Fruit fly (Drosophila melanogaster) whole organism, embryonic: ENCODE results near the gene mib2.
A peak's percentile ranks its signal among the peaks of the same experiment; 100 is the strongest.

ENCODE experiments used
- CG10543 ChIP-seq: fragments of 200-800 bp; sonication (Bioruptor generic); optimal IDR thresholded peaks from 3 replicates; lab custom pipeline; 2017; ENCODE audit warnings: missing biosample characterization, mild to moderate bottlenecking, missing genetic modification characterization, moderate library complexity
- CG10979 ChIP-seq: fragments of 200-800 bp; sonication (Bioruptor generic); optimal IDR thresholded peaks from 2 replicates; lab custom pipeline; 2018; ENCODE audit warnings: missing biosample characterization, mild to moderate bottlenecking, missing genetic modification characterization, moderate library complexity
- CG12155 ChIP-seq: fragments of 200-800 bp; sonication (Bioruptor generic); optimal IDR thresholded peaks from 3 replicates; lab custom pipeline; 2016; ENCODE audit warnings: missing biosample characterization, missing genetic modification characterization
- CG13424 ChIP-seq: fragments of 200-800 bp; sonication (Bioruptor generic); optimal IDR thresholded peaks from 2 replicates; lab custom pipeline; 2019; ENCODE audit warnings: missing biosample characterization, mild to moderate bottlenecking, missing genetic modification characterization, moderate library complexity
- CG13775 ChIP-seq: fragments of 200-800 bp; sonication (Bioruptor generic); optimal IDR thresholded peaks from 3 replicates; lab custom pipeline; 2017; ENCODE audit warnings: missing biosample characterization, mild to moderate bottlenecking, missing genetic modification characterization
- CG1529 ChIP-seq: fragments of 200-800 bp; sonication (Bioruptor generic); optimal IDR thresholded peaks from 3 replicates; lab custom pipeline; 2018; ENCODE audit warnings: missing biosample characterization, missing genetic modification characterization
- CG1603 ChIP-seq: fragments of 200-800 bp; sonication (Bioruptor generic); optimal IDR thresholded peaks from 2 replicates; lab custom pipeline; 2019; ENCODE audit warnings: missing biosample characterization, mild to moderate bottlenecking, missing genetic modification characterization, moderate library complexity
- CG17568 ChIP-seq: fragments of 200-800 bp; sonication (Bioruptor generic); optimal IDR thresholded peaks from 2 replicates; lab custom pipeline; 2018; ENCODE audit warnings: missing biosample characterization, mild to moderate bottlenecking, missing genetic modification characterization, moderate library complexity
- CG18619 ChIP-seq: fragments of 200-800 bp; sonication (Bioruptor generic); optimal IDR thresholded peaks from 3 replicates; lab custom pipeline; 2017; ENCODE audit warnings: missing biosample characterization, mild to moderate bottlenecking, missing genetic modification characterization
- CG2120 ChIP-seq: fragments of 200-800 bp; sonication (Bioruptor generic); optimal IDR thresholded peaks from 3 replicates; lab custom pipeline; 2016; ENCODE audit warnings: missing biosample characterization, missing genetic modification characterization
- CG2678 ChIP-seq: fragments of 200-800 bp; sonication (Bioruptor generic); optimal IDR thresholded peaks from 3 replicates; lab custom pipeline; 2019; ENCODE audit warnings: missing biosample characterization, mild to moderate bottlenecking, missing genetic modification characterization, moderate library complexity
- CG3163 ChIP-seq: fragments of 200-800 bp; sonication (Bioruptor generic); optimal IDR thresholded peaks from 3 replicates; lab custom pipeline; 2016; ENCODE audit warnings: missing biosample characterization, missing genetic modification characterization
- CG3726 ChIP-seq: fragments of 200-800 bp; sonication (Bioruptor generic); IDR thresholded peaks from 3 replicates; pipeline ENCODE4, ENCODE4 v1.3.6; 2022; ENCODE audit warnings: missing biosample characterization, missing genetic modification characterization
- CG3838 ChIP-seq: fragments of 200-800 bp; sonication (Bioruptor generic); optimal IDR thresholded peaks from 3 replicates; lab custom pipeline; 2016; ENCODE audit warnings: missing biosample characterization, missing genetic modification characterization
- CG4424 ChIP-seq: fragments of 200-800 bp; sonication (Bioruptor generic); optimal IDR thresholded peaks from 3 replicates; lab custom pipeline; 2016; ENCODE audit warnings: missing biosample characterization, missing genetic modification characterization
- CG6813 ChIP-seq: fragments of 200-800 bp; sonication (Bioruptor generic); optimal IDR thresholded peaks from 2 replicates; lab custom pipeline; 2017; ENCODE audit warnings: missing biosample characterization, missing genetic modification characterization, mild to moderate bottlenecking, moderate library complexity, missing genetic modification reagents
- CG7745 ChIP-seq: fragments of 200-800 bp; sonication (Bioruptor generic); optimal IDR thresholded peaks from 2 replicates; lab custom pipeline; 2018; ENCODE audit warnings: missing biosample characterization, mild to moderate bottlenecking, missing genetic modification characterization, moderate library complexity
- CG7839 ChIP-seq: fragments of 200-800 bp; sonication (Bioruptor generic); optimal IDR thresholded peaks from 3 replicates; lab custom pipeline; 2018; ENCODE audit warnings: missing biosample characterization, mild to moderate bottlenecking, missing genetic modification characterization, moderate library complexity
- CG7987 ChIP-seq: fragments of 200-800 bp; sonication (Bioruptor generic); optimal IDR thresholded peaks from 2 replicates; lab custom pipeline; 2018; ENCODE audit warnings: missing biosample characterization, mild to moderate bottlenecking, missing genetic modification characterization, moderate library complexity
- CG8089 ChIP-seq: fragments of 200-800 bp; sonication (Bioruptor generic); optimal IDR thresholded peaks from 3 replicates; lab custom pipeline; 2016; ENCODE audit warnings: missing biosample characterization, missing genetic modification characterization
- CoRest ChIP-seq: fragments of 200-800 bp; sonication (Bioruptor generic); optimal IDR thresholded peaks from 3 replicates; lab custom pipeline; 2018; ENCODE audit warnings: missing biosample characterization, mild to moderate bottlenecking, missing genetic modification characterization, moderate library complexity
- Dbx ChIP-seq: fragments of 200-800 bp; sonication (Bioruptor generic); IDR thresholded peaks from 3 replicates; pipeline ENCODE4 v1.3.6; 2022; ENCODE audit warnings: missing biosample characterization, missing genetic modification characterization
- Drgx ChIP-seq: fragments of 200-800 bp; sonication (Bioruptor generic); IDR thresholded peaks from 2 replicates; pipeline ENCODE4 v1.3.6; 2022; ENCODE audit warnings: missing biosample characterization, missing genetic modification characterization
- Fer1 ChIP-seq: fragments of 200-800 bp; sonication (Bioruptor generic); optimal IDR thresholded peaks from 2 replicates; lab custom pipeline; 2017; ENCODE audit warnings: missing biosample characterization, mild to moderate bottlenecking, missing genetic modification characterization
- Gug ChIP-seq: fragments of 200-800 bp; sonication (Bioruptor generic); IDR thresholded peaks from 4 replicates; pipeline ENCODE4 v1.3.6; 2022; ENCODE audit warnings: missing biosample characterization, missing genetic modification characterization
- Kr ChIP-seq: fragments of 200-800 bp; sonication (Bioruptor generic); optimal IDR thresholded peaks from 2 replicates; lab custom pipeline; 2017; ENCODE audit warnings: missing biosample characterization, mild to moderate bottlenecking, missing genetic modification characterization
- MBD-R2 ChIP-seq: fragments of 200-800 bp; sonication (Bioruptor generic); IDR thresholded peaks from 2 replicates; pipeline ENCODE4 v1.3.6; 2022; ENCODE audit warnings: missing biosample characterization, missing genetic modification characterization
- Oli ChIP-seq: fragments of 200-800 bp; sonication (Bioruptor generic); optimal IDR thresholded peaks from 2 replicates; lab custom pipeline; 2018; ENCODE audit warnings: missing biosample characterization, mild to moderate bottlenecking, missing genetic modification characterization, moderate library complexity
- Rfx ChIP-seq: fragments of 200-800 bp; sonication (Bioruptor generic); IDR thresholded peaks from 2 replicates; pipeline ENCODE4 v1.3.6; 2022; ENCODE audit warnings: missing biosample characterization, missing genetic modification characterization
- bbx ChIP-seq: fragments of 200-800 bp; sonication (Bioruptor generic); IDR thresholded peaks from 2 replicates; pipeline ENCODE4 v1.3.6; 2022; ENCODE audit warnings: missing biosample characterization, missing genetic modification characterization; ENCODE audit not compliant: partially characterized antibody
- cad ChIP-seq: fragments of >200 bp; optimal IDR thresholded peaks from 2 replicates; lab custom pipeline; 2017; ENCODE audit warnings: missing biosample characterization, missing genetic modification characterization
- ci ChIP-seq: fragments of 200-800 bp; sonication (Bioruptor generic); IDR thresholded peaks from 3 replicates; pipeline ENCODE4 v1.3.6; 2022; ENCODE audit warnings: missing biosample characterization, missing genetic modification characterization
- cwo ChIP-seq: fragments of 200-800 bp; sonication (Bioruptor generic); optimal IDR thresholded peaks from 3 replicates; lab custom pipeline; 2017; ENCODE audit warnings: missing biosample characterization, missing genetic modification characterization, mild to moderate bottlenecking, moderate library complexity, missing genetic modification reagents
- dmrt99B ChIP-seq: fragments of 200-800 bp; sonication (Bioruptor generic); optimal IDR thresholded peaks from 2 replicates; lab custom pipeline; 2018; ENCODE audit warnings: missing biosample characterization, mild to moderate bottlenecking, missing genetic modification characterization, moderate library complexity
- fd96Cb ChIP-seq: fragments of 200-800 bp; sonication (Bioruptor generic); optimal IDR thresholded peaks from 2 replicates; lab custom pipeline; 2018; ENCODE audit warnings: missing biosample characterization, mild to moderate bottlenecking, missing genetic modification characterization, moderate library complexity
- h ChIP-seq: fragments of >200 bp; optimal IDR thresholded peaks from 2 replicates; lab custom pipeline; 2017
- ind ChIP-seq: fragments of 200-800 bp; sonication (Bioruptor generic); optimal IDR thresholded peaks from 3 replicates; lab custom pipeline; 2016; ENCODE audit warnings: missing biosample characterization, missing genetic modification characterization
- lilli ChIP-seq: fragments of 200-800 bp; sonication (Bioruptor generic); optimal IDR thresholded peaks from 3 replicates; lab custom pipeline; 2016; ENCODE audit warnings: missing biosample characterization, missing genetic modification characterization
- lola ChIP-seq, 3 experiments: fragments of >200 bp in 2 of 3; fragments of 200-800 bp in 1 of 3; sonication (Bioruptor generic) in 1 of 3; optimal IDR thresholded peaks; 2 replicates each; lab custom pipeline; 2017 to 2019; ENCODE audit warnings: missing biosample characterization in 3 of 3, missing genetic modification characterization in 3 of 3, mild to moderate bottlenecking in 1 of 3, moderate library complexity in 1 of 3
- lov ChIP-seq, 2 experiments: fragments of 200-800 bp in 1 of 2; fragments of >200 bp in 1 of 2; sonication (Bioruptor generic) in 1 of 2; IDR thresholded peaks in 1 of 2; optimal IDR thresholded peaks in 1 of 2; 2 replicates in 1 of 2; 3 replicates in 1 of 2; pipeline versions ENCODE4 v1.3.6 to Lab custom; 2017 to 2022; ENCODE audit warnings: missing biosample characterization in 1 of 2, missing genetic modification characterization in 1 of 2
- nom ChIP-seq: fragments of 200-800 bp; sonication (Bioruptor generic); optimal IDR thresholded peaks from 2 replicates; lab custom pipeline; 2017; ENCODE audit warnings: missing biosample characterization, missing genetic modification characterization, mild to moderate bottlenecking, moderate library complexity, missing genetic modification reagents
- pan ChIP-seq, 4 experiments: fragments of >200 bp in 3 of 4; fragments of 200-800 bp in 1 of 4; sonication (Bioruptor generic) in 1 of 4; optimal IDR thresholded peaks in 3 of 4; IDR thresholded peaks in 1 of 4; 2 replicates each; pipeline versions ENCODE4 v1.3.6 to Lab custom; 2017 to 2022; ENCODE audit warnings: missing biosample characterization in 2 of 4, missing genetic modification characterization in 2 of 4, mixed read lengths in 1 of 4
- rib ChIP-seq: fragments of 200-800 bp; sonication (Bioruptor generic); IDR thresholded peaks from 2 replicates; pipeline ENCODE4 v1.3.6; 2022; ENCODE audit warnings: missing biosample characterization, missing genetic modification characterization
- row ChIP-seq: fragments of 200-800 bp; sonication (Bioruptor generic); IDR thresholded peaks from 3 replicates; pipeline ENCODE4 v1.3.6; 2022; ENCODE audit warnings: missing biosample characterization, missing genetic modification characterization
- sd ChIP-seq: fragments of 200-800 bp; sonication (Bioruptor generic); optimal IDR thresholded peaks from 3 replicates; lab custom pipeline; 2018; ENCODE audit warnings: missing biosample characterization, mild to moderate bottlenecking, missing genetic modification characterization, moderate library complexity
- sens ChIP-seq: fragments of 200-800 bp; sonication (Bioruptor generic); peaks from one replicate; lab custom pipeline; 2016; ENCODE audit warnings: missing biosample characterization, missing genetic modification characterization
- seq ChIP-seq: fragments of 200-800 bp; sonication (Bioruptor generic); IDR thresholded peaks from 2 replicates; pipeline ENCODE4 v1.3.6; 2022; ENCODE audit warnings: missing biosample characterization, missing genetic modification characterization
- tna ChIP-seq: fragments of 200-800 bp; sonication (Bioruptor generic); IDR thresholded peaks from 2 replicates; pipeline ENCODE4 v1.3.6; 2022; ENCODE audit warnings: missing biosample characterization, missing genetic modification characterization; ENCODE audit not compliant: partially characterized antibody

Gene mib2

dm6 chr2L:19036105-19036714 lies 2.0 kb downstream of the mib2 start (continued):
- no peak for TF ChIP-seq pan (optimal IDR thresholded peaks at IDR 0.05; lab: Kevin White, UChicago)
- TF ChIP-seq pan (GFP tag; optimal IDR thresholded peaks at IDR 0.05 in 1 of 2, IDR thresholded peaks at IDR 0.05 in 1 of 2) = no peak
- TF ChIP-seq CG1603 (tag; lab: Kevin White, UChicago) = no peak
- peak; percentile 39; the same call in 1 of the 3 replicates for TF ChIP-seq Dbx (GFP tag; lab: Robert Waterston, UW)
- peak; percentile 11 for TF ChIP-seq CG13424 (tag; lab: Kevin White, UChicago)
- no peak for TF ChIP-seq h (lab: Kevin White, UChicago)
- 0 out of 2 replicates have a peak, but pooled peaks have one; percentile 15 for TF ChIP-seq rib (GFP tag; lab: Robert Waterston, UW)
- no peak for TF ChIP-seq CG12155 (GFP tag; lab: Kevin White, UChicago)
- TF ChIP-seq ci (GFP tag; lab: Robert Waterston, UW) = no peak
- TF ChIP-seq CG4424 (GFP tag; lab: Kevin White, UChicago) = no peak
- TF ChIP-seq Kr (GFP tag; lab: Kevin White, UChicago) = no peak
- no peak for TF ChIP-seq CG3726 (GFP tag; lab: Robert Waterston, UW)
- TF ChIP-seq CoRest (tag; lab: Kevin White, UChicago) = peak; percentile 49
- no peak for TF ChIP-seq lov (optimal IDR thresholded peaks at IDR 0.05; lab: Kevin White, UChicago)
- TF ChIP-seq lov (GFP tag; IDR thresholded peaks at IDR 0.05; lab: Robert Waterston, UW) = no peak
- peak; percentile 33; the same call in 1 of the 3 replicates for TF ChIP-seq row
- no peak for TF ChIP-seq lola (GFP tag; optimal IDR thresholded peaks at IDR 0.05; lab: Kevin White, UChicago)
- peak; percentile 12 for TF ChIP-seq fd96Cb (tag; lab: Kevin White, UChicago)
- peak; percentile 15; the same call in 1 of the 2 replicates for TF ChIP-seq MBD-R2 (GFP tag; lab: Robert Waterston, UW)
- no peak for TF ChIP-seq CG1529 (GFP tag; lab: Kevin White, UChicago)
- TF ChIP-seq nom = no peak
- TF ChIP-seq CG10979 (tag; lab: Kevin White, UChicago) = peak; percentile 2
- no peak for TF ChIP-seq CG7987 (GFP tag; lab: Kevin White, UChicago)
- no peak for TF ChIP-seq CG8089
- no peak for TF ChIP-seq CG3163 (GFP tag; lab: Kevin White, UChicago)
- peak; percentile 20 for TF ChIP-seq CG13775 (GFP tag; lab: Kevin White, UChicago)
- peak; percentile 25 for TF ChIP-seq CG7839
- peak; percentile 19 for TF ChIP-seq Oli (tag; lab: Kevin White, UChicago)
- TF ChIP-seq sens (GFP tag; lab: Kevin White, UChicago) = peak; percentile 81
- 0 out of 2 replicates have a peak, but pooled peaks have one; percentile 15 for TF ChIP-seq tna (GFP tag; lab: Robert Waterston, UW)
- TF ChIP-seq Gug (GFP tag; lab: Robert Waterston, UW) = no peak
- no peak for TF ChIP-seq CG6813
- peak; percentile 70 for TF ChIP-seq sd (tag; lab: Kevin White, UChicago)
- no peak for TF ChIP-seq CG3838
- TF ChIP-seq CG2678 (tag; lab: Kevin White, UChicago) = peak; percentile 58
- TF ChIP-seq lilli (GFP tag; lab: Kevin White, UChicago) = peak; percentile 26
- peak; percentile 14 for TF ChIP-seq cwo (GFP tag; lab: Kevin White, UChicago)
- TF ChIP-seq cad (GFP tag; lab: Kevin White, UChicago) = peak; percentile 1
- peak; percentile 6; the same call in 1 of the 2 replicates for TF ChIP-seq Drgx (GFP tag; lab: Robert Waterston, UW)
- no peak for TF ChIP-seq Rfx
- peak; percentile 13 for TF ChIP-seq ind
- peak; percentile 39 for TF ChIP-seq CG2120 (GFP tag; lab: Kevin White, UChicago)
- TF ChIP-seq dmrt99B (tag; lab: Kevin White, UChicago) = peak; percentile 4
- no peak for TF ChIP-seq CG17568 (GFP tag; lab: Kevin White, UChicago)
- TF ChIP-seq CG10543 (GFP tag; lab: Kevin White, UChicago) = peak; percentile 79
- TF ChIP-seq Fer1 (GFP tag; lab: Kevin White, UChicago) = peak; percentile 10
- TF ChIP-seq bbx (GFP tag; lab: Robert Waterston, UW) = 0 out of 2 replicates have a peak, but pooled peaks have one; percentile 14
- peak; percentile 11 for TF ChIP-seq CG18619 (GFP tag; lab: Kevin White, UChicago)
- no peak for TF ChIP-seq CG7745
- TF ChIP-seq seq (GFP tag; lab: Robert Waterston, UW) = no peak
